Fruit fly (Drosophila melanogaster): ENCODE data around the gene CG34133.

CG34133 gene

dm6 chr3R:29841293-29841791 is 27.8 kb upstream of the CG34133 start, which contains the start of gene Cad99C (continued):
- TF ChIP-seq chm (GFP tag; IDR thresholded peaks at IDR 0.05), result no peak; the same call in 1 of the 2 replicates
- no peak for TF ChIP-seq CG18619 (GFP tag; optimal IDR thresholded peaks at IDR 0.05)
- TF ChIP-seq CG11085 (GFP tag; IDR thresholded peaks at IDR 0.05), result no peak
- no peak for TF ChIP-seq CG30403 (GFP tag; optimal IDR thresholded peaks at IDR 0.05)
- TF ChIP-seq Dfd (GFP tag; optimal IDR thresholded peaks at IDR 0.05), result no peak
- TF ChIP-seq eve (GFP tag; optimal IDR thresholded peaks at IDR 0.05), result no peak
- no peak for TF ChIP-seq btn (GFP tag; optimal IDR thresholded peaks at IDR 0.05)
- TF ChIP-seq CTCF (GFP tag; optimal IDR thresholded peaks at IDR 0.05), result no peak
- TF ChIP-seq CG33213 (GFP tag; optimal IDR thresholded peaks at IDR 0.05), result no peak
- no peak for TF ChIP-seq Hr3 (GFP tag; optimal IDR thresholded peaks at IDR 0.05)
- TF ChIP-seq p53 (GFP tag; optimal IDR thresholded peaks at IDR 0.05), result peak; percentile 60
- no peak for TF ChIP-seq CG8281 (tag; optimal IDR thresholded peaks at IDR 0.05)
- no peak for TF ChIP-seq pan (optimal IDR thresholded peaks at IDR 0.05)
- peak in 1 of 2 experiments; percentile 32 for TF ChIP-seq pan (GFP tag; optimal IDR thresholded peaks at IDR 0.05 in 1 of 2, IDR thresholded peaks at IDR 0.05 in 1 of 2)

DNA sequence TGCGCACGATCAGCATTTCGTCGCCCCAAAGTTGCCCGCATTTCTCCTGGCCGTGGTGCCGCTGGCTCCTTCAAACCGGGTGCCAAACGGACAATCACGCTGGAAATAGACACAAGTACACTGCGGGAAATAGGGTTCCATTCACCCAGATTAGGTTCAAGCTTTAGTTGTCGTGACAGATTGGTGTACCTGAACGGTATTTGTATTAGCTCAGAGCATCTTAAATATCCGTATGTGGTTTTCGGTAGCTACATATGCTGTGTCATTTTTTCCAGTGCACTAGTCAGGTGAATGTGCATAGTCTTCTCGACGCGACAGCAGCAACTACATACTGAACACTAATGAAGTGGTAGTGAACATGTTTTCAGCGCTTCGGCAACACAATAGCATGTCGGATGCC is 22.0 kb upstream of the CG34133 start:
- TF ChIP-seq CG11560 (tag; IDR thresholded peaks at IDR 0.05), result 0 out of 3 replicates have a peak, but pooled peaks have one; percentile 13
- TF ChIP-seq GATAe (GFP tag; conservative IDR thresholded peaks at IDR 0.05), result no peak
- TF ChIP-seq CG34224 (GFP tag; IDR thresholded peaks at IDR 0.05; ENCODE audit: partially characterized antibody), result no peak
- no peak for TF ChIP-seq ttk (GFP tag; IDR thresholded peaks at IDR 0.05)
- TF ChIP-seq ranshi (GFP tag; IDR thresholded peaks at IDR 0.05), result no peak
- TF ChIP-seq E2f1 (GFP tag; IDR thresholded peaks at IDR 0.05), result no peak
- no peak for TF ChIP-seq kni (GFP tag; optimal IDR thresholded peaks at IDR 0.05)
- no peak for TF ChIP-seq CG14965 (GFP tag; optimal IDR thresholded peaks at IDR 0.05; ENCODE audit: borderline replicate concordance)
- no peak for TF ChIP-seq nerfin-2 (GFP tag; IDR thresholded peaks at IDR 0.05; ENCODE audit: partially characterized antibody)
- no peak for TF ChIP-seq tgo (GFP tag; IDR thresholded peaks at IDR 0.05)
- TF ChIP-seq D (optimal IDR thresholded peaks at IDR 0.05), result no peak
- no peak for TF ChIP-seq D (GFP tag; optimal IDR thresholded peaks at IDR 0.05)
- no peak for TF ChIP-seq exex (tag; optimal IDR thresholded peaks at IDR 0.05)
- TF ChIP-seq sens (GFP tag), result no peak
- no peak for TF ChIP-seq Sox102F (GFP tag; optimal IDR thresholded peaks at IDR 0.05)
- no peak for TF ChIP-seq Atf6 (GFP tag; IDR thresholded peaks at IDR 0.05)
- TF ChIP-seq crol (GFP tag; IDR thresholded peaks at IDR 0.05), result no peak
- TF ChIP-seq ase (GFP tag; IDR thresholded peaks at IDR 0.05), result no peak
- TF ChIP-seq NFAT (GFP tag; IDR thresholded peaks at IDR 0.05), result no peak
- TF ChIP-seq lmd (GFP tag; IDR thresholded peaks at IDR 0.05), result no peak
- TF ChIP-seq CG1647 (GFP tag; optimal IDR thresholded peaks at IDR 0.05), result no peak
- TF ChIP-seq sob (GFP tag; IDR thresholded peaks at IDR 0.05), result no peak
- no peak for TF ChIP-seq bcd (GFP tag; optimal IDR thresholded peaks at IDR 0.05)
- no peak for TF ChIP-seq CG15269 (tag; optimal IDR thresholded peaks at IDR 0.05)
- no peak for TF ChIP-seq jumu (GFP tag; optimal IDR thresholded peaks at IDR 0.05)
- TF ChIP-seq HmgZ (tag; optimal IDR thresholded peaks at IDR 0.05), result no peak
- TF ChIP-seq trh (GFP tag; optimal IDR thresholded peaks at IDR 0.05), result no peak
- no peak for TF ChIP-seq Blimp-1 (GFP tag; optimal IDR thresholded peaks at IDR 0.05)
- TF ChIP-seq CG9215 (GFP tag; IDR thresholded peaks at IDR 0.05), result no peak; the same call in 1 of the 2 replicates
- TF ChIP-seq Adf1 (GFP tag; IDR thresholded peaks at IDR 0.05), result no peak
- no peak for TF ChIP-seq CG13775 (GFP tag; optimal IDR thresholded peaks at IDR 0.05)
- TF ChIP-seq CG42726 (GFP tag; IDR thresholded peaks at IDR 0.05; ENCODE audit: partially characterized antibody), result no peak
- no peak for TF ChIP-seq sr (GFP tag; IDR thresholded peaks at IDR 0.05)
- TF ChIP-seq gfzf (GFP tag; optimal IDR thresholded peaks at IDR 0.05), result no peak
- no peak for TF ChIP-seq CG11093 (GFP tag; IDR thresholded peaks at IDR 0.05)
- no peak for TF ChIP-seq sens-2 (GFP tag; IDR thresholded peaks at IDR 0.05)
- no peak for TF ChIP-seq twi (tag; optimal IDR thresholded peaks at IDR 0.05)
- TF ChIP-seq CG2889 (GFP tag; IDR thresholded peaks at IDR 0.05), result no peak
- TF ChIP-seq CG14710 (tag; optimal IDR thresholded peaks at IDR 0.05), result no peak
